Worm (Caenorhabditis elegans) whole organism, early embryonic: Measurements from ENCODE around the gene lido-10.
A peak's percentile ranks its signal among the peaks of the same experiment; 100 is the strongest.

Experiments used
- B0310.2 ChIP-seq: sonication (generic microtip); optimal IDR thresholded peaks from 2 replicates; lab custom pipeline; 2016; ENCODE audit warnings: mild to moderate bottlenecking, missing genetic modification characterization, missing compliant biosample characterization
- F13C5.2 ChIP-seq: sonication (generic microtip); optimal IDR thresholded peaks from 2 replicates; lab custom pipeline; 2017; ENCODE audit warnings: mild to moderate bottlenecking, missing genetic modification characterization, inconsistent platforms, missing compliant biosample characterization
- aly-1 ChIP-seq: sonication (generic microtip); optimal IDR thresholded peaks from 2 replicates; lab custom pipeline; 2016; ENCODE audit warnings: missing genetic modification characterization, missing compliant biosample characterization
- ama-1 ChIP-seq: fragments of 150-350 bp; optimal IDR thresholded peaks from 2 replicates; lab custom pipeline; 2014
- ceh-13 ChIP-seq: fragments of 200-800 bp; sonication (Bioruptor generic); optimal IDR thresholded peaks from 2 replicates; lab custom pipeline; 2018; ENCODE audit warnings: mild to moderate bottlenecking, missing genetic modification characterization, missing compliant biosample characterization
- ceh-36 ChIP-seq: sonication (generic microtip); optimal IDR thresholded peaks from 2 replicates; lab custom pipeline; 2016; ENCODE audit warnings: missing genetic modification characterization, inconsistent platforms, missing compliant biosample characterization
- ets-7 ChIP-seq: sonication (generic microtip); optimal IDR thresholded peaks from 2 replicates; lab custom pipeline; 2016; ENCODE audit warnings: missing genotype, missing genetic modification characterization, missing compliant biosample characterization
- flt-1 ChIP-seq: fragments of 200-800 bp; sonication (Bioruptor generic); IDR thresholded peaks from 2 replicates; pipeline ENCODE4 v1.3.6; 2022; ENCODE audit warnings: missing genetic modification characterization, missing compliant biosample characterization
- hmbx-1 ChIP-seq: sonication (generic microtip); optimal IDR thresholded peaks from 2 replicates; lab custom pipeline; 2016; ENCODE audit warnings: mild to moderate bottlenecking, missing genetic modification characterization, missing compliant biosample characterization
- hmg-4 ChIP-seq: fragments of 200-800 bp; sonication (Bioruptor generic); optimal IDR thresholded peaks from 2 replicates; lab custom pipeline; 2018; ENCODE audit warnings: mild to moderate bottlenecking, missing genetic modification characterization, missing compliant biosample characterization
- hnd-1 ChIP-seq: sonication (generic microtip); optimal IDR thresholded peaks from 2 replicates; lab custom pipeline; 2016; ENCODE audit warnings: missing genetic modification characterization, missing compliant biosample characterization
- pes-1 ChIP-seq: fragments of 200-800 bp; sonication (Bioruptor generic); IDR thresholded peaks from 2 replicates; pipeline ENCODE4 v1.3.6; 2022; ENCODE audit warnings: missing genetic modification reagents, missing genetic modification characterization, missing compliant biosample characterization
- scrt-1 ChIP-seq: fragments of 200-800 bp; sonication (Bioruptor generic); IDR thresholded peaks from 2 replicates; pipeline ENCODE4 v1.3.6; 2022; ENCODE audit warnings: missing genetic modification characterization, missing compliant biosample characterization
- sea-1 ChIP-seq: fragments of 200-800 bp; sonication (Bioruptor generic); conservative IDR thresholded peaks from 2 replicates; pipeline ENCODE4 v1.3.6; 2022; ENCODE audit warnings: missing genetic modification characterization, missing compliant biosample characterization
- tbx-11 ChIP-seq: fragments of 200-800 bp; sonication (Bioruptor generic); IDR thresholded peaks from 2 replicates; pipeline ENCODE4 v1.3.6; 2022; ENCODE audit warnings: missing genetic modification characterization, missing compliant biosample characterization
- tbx-37 ChIP-seq: fragments of 200-800 bp; sonication (Bioruptor generic); conservative IDR thresholded peaks from 2 replicates; pipeline ENCODE4 v1.3.6; 2022; ENCODE audit warnings: missing genetic modification reagents, missing genetic modification characterization, missing compliant biosample characterization
- tra-4 ChIP-seq: sonication (generic microtip); optimal IDR thresholded peaks from 2 replicates; lab custom pipeline; 2017; ENCODE audit warnings: missing genetic modification characterization, missing compliant biosample characterization

The lido-10 gene

ce11 chrII:2965215-2965998, 36.9 kb upstream of the lido-10 start:
- TF ChIP-seq flt-1 (no peak), ama-1 (no peak)

DNA sequence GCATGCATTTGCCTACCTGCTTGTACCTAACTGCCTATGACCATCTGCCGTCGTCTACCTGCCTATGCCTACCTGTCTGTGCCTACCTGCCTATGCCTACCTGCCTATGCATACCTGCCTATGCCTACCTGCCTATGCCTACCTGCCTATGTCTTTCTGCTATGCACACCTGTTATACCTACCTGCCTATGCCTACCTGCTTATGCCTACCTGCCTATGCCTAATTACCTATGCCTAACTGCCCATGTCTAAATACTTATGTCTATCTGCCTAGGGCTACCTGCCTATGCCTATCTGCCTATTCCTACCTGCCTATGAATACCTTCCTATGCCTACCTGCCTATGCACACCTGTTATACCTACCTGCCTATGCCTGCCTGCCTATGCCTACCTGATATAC, 36.0 kb upstream of the lido-10 start:
- no peak for TF ChIP-seq ceh-13 (GFP tag; lab: Kevin White, UChicago)
- no peak for TF ChIP-seq flt-1
- no peak for TF ChIP-seq hnd-1
- no peak for TF ChIP-seq hmg-4
- TF ChIP-seq ceh-36 (tag; lab: Kevin White, UChicago): no peak
- TF ChIP-seq tra-4 (tag; lab: Kevin White, UChicago): no peak
- no peak for TF ChIP-seq tbx-37
- no peak for TF ChIP-seq pes-1
- no peak for TF ChIP-seq F13C5.2 (tag; lab: Kevin White, UChicago)
- TF ChIP-seq aly-1 (tag; lab: Kevin White, UChicago): no peak
- no peak for TF ChIP-seq hmbx-1 (tag; lab: Kevin White, UChicago)
- TF ChIP-seq sea-1 (GFP tag; lab: Robert Waterston, UW): no peak
- no peak for TF ChIP-seq scrt-1 (GFP tag; lab: Robert Waterston, UW)
- no peak for TF ChIP-seq ets-7
- TF ChIP-seq tbx-11 (GFP tag; lab: Robert Waterston, UW): no peak
- TF ChIP-seq ama-1: no peak

DNA sequence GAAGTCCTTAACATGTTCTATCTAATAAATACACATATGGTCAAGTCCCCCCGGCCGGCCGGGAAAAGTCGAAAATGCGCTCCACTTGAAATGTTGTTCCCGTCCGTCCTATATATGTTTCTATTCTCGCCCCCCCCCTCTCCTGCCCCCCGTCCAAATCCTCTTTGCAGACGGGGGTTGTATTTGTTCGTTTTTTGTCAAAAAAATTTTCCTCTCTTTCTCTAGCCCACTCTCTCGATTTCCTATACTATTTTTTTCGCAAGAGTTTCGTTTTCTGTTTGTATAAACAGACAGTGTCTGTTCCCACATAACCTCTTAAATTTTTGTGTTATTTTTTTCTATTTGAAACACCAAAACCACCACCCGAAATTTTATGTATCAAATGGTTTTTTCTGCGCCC, 35.2 kb upstream of the lido-10 start:
- no peak for TF ChIP-seq ceh-36 (tag; lab: Kevin White, UChicago)
- no peak for TF ChIP-seq scrt-1 (GFP tag; lab: Robert Waterston, UW)
- no peak for TF ChIP-seq ceh-13 (GFP tag; lab: Kevin White, UChicago)
- TF ChIP-seq hmbx-1 (tag; lab: Kevin White, UChicago): no peak
- TF ChIP-seq ets-7: no peak
- TF ChIP-seq tbx-37: no peak
- TF ChIP-seq tra-4 (tag; lab: Kevin White, UChicago): no peak

DNA sequence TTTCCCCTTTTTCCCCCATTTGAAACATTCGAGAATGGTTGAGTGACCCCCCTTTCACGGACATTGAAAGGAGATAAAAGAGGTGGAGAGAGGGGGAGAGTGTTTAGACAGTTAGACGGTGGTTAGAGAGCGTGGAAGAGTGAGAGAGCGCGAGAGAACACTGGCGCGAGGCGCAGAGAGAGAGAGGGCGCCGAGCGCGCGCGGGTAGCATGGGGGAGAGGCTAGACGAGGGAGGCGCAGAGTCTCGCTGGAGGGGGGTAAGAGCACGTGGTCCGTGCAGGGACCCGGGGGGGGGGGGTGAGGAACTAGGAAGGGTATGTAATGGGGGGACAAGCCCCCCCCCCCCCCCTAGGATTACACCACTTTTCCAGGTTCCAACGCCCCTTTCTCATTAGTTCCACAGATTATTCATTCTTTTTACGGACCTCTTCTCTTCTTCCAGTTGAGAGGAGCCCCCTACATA, 28.3 kb upstream of the lido-10 start:
- no peak for TF ChIP-seq tra-4 (tag; lab: Kevin White, UChicago)
- TF ChIP-seq B0310.2 (tag; lab: Kevin White, UChicago): no peak
- peak; percentile 11 for TF ChIP-seq F13C5.2 (tag; lab: Kevin White, UChicago)
- no peak for TF ChIP-seq ama-1
- TF ChIP-seq sea-1 (GFP tag; lab: Robert Waterston, UW): no peak
- TF ChIP-seq pes-1: 0 out of 2 replicates have a peak, but pooled peaks have one; percentile 29
- TF ChIP-seq flt-1: peak; percentile 21; the same call in 1 of the 2 replicates
- TF ChIP-seq hmbx-1 (tag; lab: Kevin White, UChicago): no peak
- no peak for TF ChIP-seq aly-1 (tag; lab: Kevin White, UChicago)
- TF ChIP-seq hnd-1: no peak
- no peak for TF ChIP-seq ets-7
- TF ChIP-seq ceh-13 (GFP tag; lab: Kevin White, UChicago): no peak
- no peak for TF ChIP-seq tbx-11 (GFP tag; lab: Robert Waterston, UW)
- no peak for TF ChIP-seq ceh-36 (tag; lab: Kevin White, UChicago)
- no peak for TF ChIP-seq scrt-1 (GFP tag; lab: Robert Waterston, UW)
- TF ChIP-seq hmg-4: peak; percentile 9
- no peak for TF ChIP-seq tbx-37

ce11 chrII:2975561-2976230, 26.6 kb upstream of the lido-10 start:
- no peak for TF ChIP-seq hnd-1

ce11 chrII:2976597-2976996, 25.7 kb upstream of the lido-10 start, which contains the start of gene nhr-88:
TSS of gene nhr-88 (plus strand) at chrII:2976639.
- no peak for TF ChIP-seq hmg-4
- TF ChIP-seq hmbx-1 (tag; lab: Kevin White, UChicago): no peak
- no peak for TF ChIP-seq flt-1
- no peak for TF ChIP-seq sea-1 (GFP tag; lab: Robert Waterston, UW)
- no peak for TF ChIP-seq B0310.2 (tag; lab: Kevin White, UChicago)
- no peak for TF ChIP-seq ama-1
- TF ChIP-seq tbx-37: no peak
- no peak for TF ChIP-seq tbx-11 (GFP tag; lab: Robert Waterston, UW)
- no peak for TF ChIP-seq pes-1
- no peak for TF ChIP-seq ceh-13 (GFP tag; lab: Kevin White, UChicago)
- no peak for TF ChIP-seq ceh-36 (tag; lab: Kevin White, UChicago)
- no peak for TF ChIP-seq aly-1 (tag; lab: Kevin White, UChicago)
- no peak for TF ChIP-seq hnd-1
- TF ChIP-seq scrt-1 (GFP tag; lab: Robert Waterston, UW): no peak
- no peak for TF ChIP-seq tra-4 (tag; lab: Kevin White, UChicago)
- TF ChIP-seq ets-7: no peak

ce11 chrII:2977652-2978051, 24.7 kb upstream of the lido-10 start:
- no peak for TF ChIP-seq hmbx-1 (tag; lab: Kevin White, UChicago)
- TF ChIP-seq ama-1: no peak
- TF ChIP-seq ets-7: no peak
- TF ChIP-seq aly-1 (tag; lab: Kevin White, UChicago): no peak
- no peak for TF ChIP-seq scrt-1 (GFP tag; lab: Robert Waterston, UW)
- no peak for TF ChIP-seq hnd-1
- no peak for TF ChIP-seq ceh-13 (GFP tag; lab: Kevin White, UChicago)
- TF ChIP-seq B0310.2 (tag; lab: Kevin White, UChicago): no peak
- no peak for TF ChIP-seq sea-1 (GFP tag; lab: Robert Waterston, UW)

ce11 chrII:2979061-2979460, 23.2 kb upstream of the lido-10 start:
- TF ChIP-seq F13C5.2 (tag; lab: Kevin White, UChicago) (no peak), ceh-36 (tag; lab: Kevin White, UChicago) (peak; percentile 95)
